Worm (Caenorhabditis elegans): ENCODE data around the gene F59D6.1.

- TF ChIP-seq fkh-8 (tag; optimal IDR thresholded peaks at IDR 0.05): no peak
- TF ChIP-seq alr-1 (tag; optimal IDR thresholded peaks at IDR 0.05; ENCODE audit: borderline replicate concordance): no peak
- TF ChIP-seq pag-3 (tag; optimal IDR thresholded peaks at IDR 0.05; ENCODE audit: borderline replicate concordance, insufficient read depth): no peak
These were observed 6.9 kb upstream of the F59D6.1 start for ce11 chrV:3038058-3038457.
